Worm (Caenorhabditis elegans): Measurements from ENCODE around the gene cdh-4.
A peak's percentile ranks its signal among the peaks of the same experiment; 100 is the strongest.

The cdh-4 gene

DNA sequence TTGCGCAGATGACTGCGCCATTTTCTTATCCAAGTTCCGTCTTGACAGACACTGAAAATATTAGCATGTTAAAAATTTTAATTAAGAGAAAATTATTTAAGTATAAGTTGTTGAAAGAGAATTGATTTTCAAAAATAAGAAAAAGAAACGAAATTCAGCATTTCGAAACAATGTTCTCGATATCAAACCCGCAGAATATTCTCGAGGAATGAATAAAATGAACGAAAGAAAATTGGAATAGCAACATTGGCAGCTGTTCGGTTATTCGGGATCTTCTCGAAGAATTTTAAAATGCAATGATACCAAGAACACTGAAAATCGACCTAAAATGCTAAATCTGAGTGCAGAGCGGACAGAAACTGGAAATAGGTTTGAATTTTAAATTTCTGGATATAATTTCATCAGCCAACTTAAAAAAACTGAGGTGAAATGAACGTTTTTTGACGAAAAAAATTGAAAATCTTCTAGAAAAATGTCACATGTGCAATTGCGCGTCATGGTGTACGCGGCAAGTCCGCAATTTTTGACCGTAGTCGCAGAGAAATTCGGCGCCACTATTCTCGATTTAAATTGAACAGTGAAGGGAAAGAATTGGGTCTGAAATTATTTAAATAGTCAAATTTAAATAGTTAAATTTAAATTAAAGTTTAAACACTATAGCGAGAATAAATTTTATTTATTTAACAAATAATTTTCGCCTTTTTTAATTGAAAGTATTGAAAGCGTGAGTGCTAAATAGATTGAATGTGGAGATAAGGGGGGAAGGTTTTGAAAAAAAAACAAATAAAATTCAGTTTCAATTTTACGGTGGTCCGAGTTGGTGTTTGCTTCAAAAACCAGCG is 11.9 kb upstream of the cdh-4 start, which contains the start of the genes cct-5 and F25F2.1 (continued):
- TF ChIP-seq lin-39 (tag; optimal IDR thresholded peaks at IDR 0.05) (no peak), unc-62 (GFP tag; optimal IDR thresholded peaks at IDR 0.05) (no peak), ceh-90 (tag; optimal IDR thresholded peaks at IDR 0.05) (no peak), pqm-1 (tag; optimal IDR thresholded peaks at IDR 0.05) (no peak), unc-130 (tag; optimal IDR thresholded peaks at IDR 0.05) (peak; percentile 83), swsn-7 (tag; optimal IDR thresholded peaks at IDR 0.05) (peak; percentile 59), lsy-2 (tag; optimal IDR thresholded peaks at IDR 0.05) (peak; percentile 80 to 96), dpl-1 (GFP tag; optimal IDR thresholded peaks at IDR 0.05) (peak; percentile 82 to 89 (median 84)), jun-1 (tag; optimal IDR thresholded peaks at IDR 0.05) (no peak), lin-35 (GFP tag; optimal IDR thresholded peaks at IDR 0.05) (peak; percentile 89 to 93), vab-15 (tag; optimal IDR thresholded peaks at IDR 0.05) (no peak), unc-86 (tag; optimal IDR thresholded peaks at IDR 0.05) (no peak), pag-3 (tag; optimal IDR thresholded peaks at IDR 0.05; ENCODE audit: borderline replicate concordance, insufficient read depth) (peak; percentile 21), nhr-85 (tag) (peak; percentile 82), nhr-47 (tag; optimal IDR thresholded peaks at IDR 0.05) (peak; percentile 61), C34B4.2 (tag; optimal IDR thresholded peaks at IDR 0.05) (no peak), nhr-71 (tag; optimal IDR thresholded peaks at IDR 0.05) (peak; percentile 64), nhr-84 (tag; optimal IDR thresholded peaks at IDR 0.05) (no peak), egl-13 (tag; optimal IDR thresholded peaks at IDR 0.05) (peak; percentile 5), blmp-1 (tag; optimal IDR thresholded peaks at IDR 0.05) (peak; percentile 57), snpc-4 (tag; optimal IDR thresholded peaks at IDR 0.05) (peak; percentile 41), fos-1 (tag; optimal IDR thresholded peaks at IDR 0.05) (peak; percentile 9), ceh-63 (GFP tag; optimal IDR thresholded peaks at IDR 0.05) (no peak), zip-4 (GFP tag; optimal IDR thresholded peaks at IDR 0.05) (no peak)

ce11 chrIII:4513926-4514325 is 6.2 kb upstream of the cdh-4 start:
- TF ChIP-seq lin-14 (GFP tag; optimal IDR thresholded peaks at IDR 0.05) (peak; percentile 81), Y116A8C.19 (tag; optimal IDR thresholded peaks at IDR 0.05; ENCODE audit: borderline replicate concordance) (no peak), fkh-8 (tag; optimal IDR thresholded peaks at IDR 0.05) (peak; percentile 31), swsn-7 (tag; optimal IDR thresholded peaks at IDR 0.05) (peak; percentile 1), ceh-82 (tag; optimal IDR thresholded peaks at IDR 0.05) (peak in 1 of 3 experiments; percentile 22), ceh-90 (tag; optimal IDR thresholded peaks at IDR 0.05) (no peak), lsy-2 (tag; optimal IDR thresholded peaks at IDR 0.05) (peak in 1 of 2 experiments; percentile 30), nhr-71 (tag; optimal IDR thresholded peaks at IDR 0.05) (peak; percentile 17), lin-39 (tag; optimal IDR thresholded peaks at IDR 0.05) (no peak), hlh-17 (GFP tag; optimal IDR thresholded peaks at IDR 0.05; ENCODE audit: borderline replicate concordance) (no peak), isw-1 (GFP tag; IDR thresholded peaks at IDR 0.05) (peak; percentile 15; the same call in 1 of the 2 replicates), ces-1 (GFP tag; optimal IDR thresholded peaks at IDR 0.05) (no peak), blmp-1 (tag; optimal IDR thresholded peaks at IDR 0.05) (no peak), mdl-1 (tag; optimal IDR thresholded peaks at IDR 0.05) (peak in 1 of 2 experiments; percentile 2), mep-1 (tag; optimal IDR thresholded peaks at IDR 0.05) (no peak)

DNA sequence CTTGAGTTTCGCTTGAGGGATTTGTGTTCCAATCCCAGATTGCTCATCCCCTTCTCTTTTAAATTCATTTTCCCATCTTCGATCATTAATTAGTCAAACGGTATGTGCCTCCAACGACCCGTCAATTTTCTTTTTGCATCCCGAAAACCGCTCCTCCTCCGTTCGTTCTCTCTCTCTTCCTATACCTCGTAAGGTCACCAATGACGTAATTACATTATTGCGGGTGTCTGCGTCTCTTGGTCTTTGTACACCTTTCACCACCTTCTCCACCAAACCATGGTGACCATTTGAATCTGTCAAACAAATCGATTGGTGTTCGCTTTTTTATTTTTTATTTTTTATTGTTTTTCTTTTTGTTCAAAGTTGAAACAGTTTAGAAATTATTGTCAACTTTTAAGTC is 5.0 kb upstream of the cdh-4 start:
- TF ChIP-seq ces-1 (GFP tag; optimal IDR thresholded peaks at IDR 0.05) (no peak), blmp-1 (tag; optimal IDR thresholded peaks at IDR 0.05) (peak; percentile 28), efl-1 (optimal IDR thresholded peaks at IDR 0.05) (no peak), efl-1 (GFP tag; optimal IDR thresholded peaks at IDR 0.05 in 1 of 2) (peak in 1 of 2 experiments; percentile 61), Y116A8C.19 (tag; optimal IDR thresholded peaks at IDR 0.05; ENCODE audit: borderline replicate concordance) (no peak), swsn-7 (tag; optimal IDR thresholded peaks at IDR 0.05) (no peak), mdl-1 (tag; optimal IDR thresholded peaks at IDR 0.05) (no peak), pax-3 (tag; optimal IDR thresholded peaks at IDR 0.05) (no peak)
